Fruit fly (Drosophila melanogaster) whole organism, embryonic: ENCODE data around the gene eys.

Source experiments
- Abd-B ChIP-seq: fragments of 200-800 bp; sonication (Bioruptor generic); optimal IDR thresholded peaks from 2 replicates; lab custom pipeline; 2018; ENCODE audit warnings: missing biosample characterization, mild to moderate bottlenecking, missing genetic modification characterization, moderate library complexity
- Adf1 ChIP-seq: fragments of 200-800 bp; sonication (Bioruptor generic); IDR thresholded peaks from 2 replicates; pipeline ENCODE4 v1.3.6; 2022; ENCODE audit warnings: missing biosample characterization, missing genetic modification characterization
- CG10147 ChIP-seq: fragments of 200-800 bp; sonication (Bioruptor generic); optimal IDR thresholded peaks from 2 replicates; lab custom pipeline; 2019; ENCODE audit warnings: missing biosample characterization, mild to moderate bottlenecking, missing genetic modification characterization, moderate library complexity
- CG11093 ChIP-seq: fragments of 200-800 bp; sonication (Bioruptor generic); IDR thresholded peaks from 3 replicates; pipeline ENCODE4 v1.3.6; 2022; ENCODE audit warnings: missing biosample characterization, missing genetic modification characterization
- CG11398 ChIP-seq: fragments of 200-800 bp; sonication (Bioruptor generic); optimal IDR thresholded peaks from 2 replicates; lab custom pipeline; 2016; ENCODE audit warnings: missing biosample characterization, missing genetic modification characterization
- CG12104 ChIP-seq: fragments of 200-800 bp; sonication (Bioruptor generic); optimal IDR thresholded peaks from 3 replicates; lab custom pipeline; 2016; ENCODE audit warnings: missing biosample characterization, missing genetic modification characterization
- CG13894 ChIP-seq: fragments of 200-800 bp; sonication (Bioruptor generic); optimal IDR thresholded peaks from 3 replicates; lab custom pipeline; 2018; ENCODE audit warnings: missing biosample characterization, mild to moderate bottlenecking, missing genetic modification characterization, moderate library complexity
- CG14014 ChIP-seq: fragments of 200-800 bp; sonication (Bioruptor generic); IDR thresholded peaks from 2 replicates; pipeline ENCODE4 v1.3.6; 2022; ENCODE audit warnings: missing biosample characterization, missing genetic modification characterization
- CG15073 ChIP-seq: fragments of 200-800 bp; sonication (Bioruptor generic); optimal IDR thresholded peaks from 2 replicates; lab custom pipeline; 2016; ENCODE audit warnings: missing biosample characterization, missing genetic modification characterization
- CG15696 ChIP-seq: fragments of 200-800 bp; sonication (Bioruptor generic); optimal IDR thresholded peaks from 2 replicates; lab custom pipeline; 2019; ENCODE audit warnings: missing biosample characterization, mild to moderate bottlenecking, missing genetic modification characterization, moderate library complexity
- CG17328 ChIP-seq: fragments of 200-800 bp; sonication (Bioruptor generic); IDR thresholded peaks from 2 replicates; pipeline ENCODE4 v1.3.6; 2022; ENCODE audit warnings: missing biosample characterization, missing genetic modification characterization
- CG17568 ChIP-seq: fragments of 200-800 bp; sonication (Bioruptor generic); optimal IDR thresholded peaks from 2 replicates; lab custom pipeline; 2018; ENCODE audit warnings: missing biosample characterization, mild to moderate bottlenecking, missing genetic modification characterization, moderate library complexity
- CG17912 ChIP-seq: fragments of 200-800 bp; sonication (Bioruptor generic); optimal IDR thresholded peaks from 2 replicates; lab custom pipeline; 2018; ENCODE audit warnings: missing biosample characterization, mild to moderate bottlenecking, missing genetic modification characterization
- CG2120 ChIP-seq: fragments of 200-800 bp; sonication (Bioruptor generic); optimal IDR thresholded peaks from 3 replicates; lab custom pipeline; 2016; ENCODE audit warnings: missing biosample characterization, missing genetic modification characterization
- CG2129 ChIP-seq: fragments of 200-800 bp; sonication (Bioruptor generic); IDR thresholded peaks from 2 replicates; pipeline ENCODE4 v1.3.6; 2022; ENCODE audit warnings: missing biosample characterization, missing genetic modification characterization; ENCODE audit not compliant: partially characterized antibody
- CG30431 ChIP-seq: fragments of 200-800 bp; sonication (Bioruptor generic); optimal IDR thresholded peaks from 2 replicates; lab custom pipeline; 2017; ENCODE audit warnings: missing biosample characterization, missing genetic modification characterization
- CG34376 ChIP-seq: fragments of 200-800 bp; sonication (Bioruptor generic); optimal IDR thresholded peaks from 2 replicates; lab custom pipeline; 2018; ENCODE audit warnings: missing biosample characterization, mild to moderate bottlenecking, missing genetic modification characterization
- CG3847 ChIP-seq: fragments of 200-800 bp; sonication (Bioruptor generic); IDR thresholded peaks from 2 replicates; pipeline ENCODE4 v1.3.6; 2022; ENCODE audit warnings: missing biosample characterization, missing genetic modification characterization
- CG4707 ChIP-seq: fragments of 200-800 bp; sonication (Bioruptor generic); optimal IDR thresholded peaks from 2 replicates; lab custom pipeline; 2018; ENCODE audit warnings: missing biosample characterization, mild to moderate bottlenecking, missing genetic modification characterization, moderate library complexity
- CG5180 ChIP-seq: fragments of 200-800 bp; sonication (Bioruptor generic); optimal IDR thresholded peaks from 3 replicates; lab custom pipeline; 2017; ENCODE audit warnings: missing biosample characterization, missing genetic modification characterization, mild to moderate bottlenecking, moderate library complexity, missing genetic modification reagents
- CG6272 ChIP-seq: fragments of 200-800 bp; sonication (Bioruptor generic); IDR thresholded peaks from 2 replicates; pipeline ENCODE4 v1.3.6; 2022; ENCODE audit warnings: missing biosample characterization, missing genetic modification characterization
- CG6765 ChIP-seq: fragments of 200-800 bp; sonication (Bioruptor generic); optimal IDR thresholded peaks from 3 replicates; lab custom pipeline; 2017; ENCODE audit warnings: missing biosample characterization, mild to moderate bottlenecking, missing genetic modification characterization
- CG8089 ChIP-seq: fragments of 200-800 bp; sonication (Bioruptor generic); optimal IDR thresholded peaks from 3 replicates; lab custom pipeline; 2016; ENCODE audit warnings: missing biosample characterization, missing genetic modification characterization
- CG9727 ChIP-seq: fragments of 200-800 bp; sonication (Bioruptor generic); optimal IDR thresholded peaks from 3 replicates; lab custom pipeline; 2017; ENCODE audit warnings: missing biosample characterization, mild to moderate bottlenecking, missing genetic modification characterization
- CkIIα-i1 ChIP-seq: fragments of 200-800 bp; sonication (Bioruptor generic); IDR thresholded peaks from 2 replicates; pipeline ENCODE4 v1.3.6; 2022; ENCODE audit warnings: missing biosample characterization, missing genetic modification characterization
- D ChIP-seq, 2 experiments: fragments of 200-800 bp in 1 of 2; fragments of >200 bp in 1 of 2; sonication (Bioruptor generic) in 1 of 2; optimal IDR thresholded peaks; 2 replicates in 1 of 2; 3 replicates in 1 of 2; lab custom pipeline; 2017; ENCODE audit warnings: mild to moderate bottlenecking in 1 of 2, missing biosample characterization in 1 of 2, missing genetic modification characterization in 1 of 2, missing genetic modification reagents in 1 of 2
- D19B ChIP-seq: fragments of 200-800 bp; sonication (Bioruptor generic); optimal IDR thresholded peaks from 2 replicates; lab custom pipeline; 2017; ENCODE audit warnings: missing biosample characterization, mild to moderate bottlenecking, missing genetic modification characterization
- Dref ChIP-seq: fragments of 200-800 bp; sonication (Bioruptor generic); IDR thresholded peaks from 2 replicates; pipeline ENCODE4 v1.3.6; 2022; ENCODE audit warnings: missing biosample characterization, missing genetic modification characterization
- NC2α ChIP-seq: fragments of 200-800 bp; sonication (Bioruptor generic); optimal IDR thresholded peaks from 2 replicates; lab custom pipeline; 2016; ENCODE audit warnings: missing biosample characterization, missing genetic modification characterization
- Opbp ChIP-seq: fragments of 200-800 bp; sonication (Bioruptor generic); IDR thresholded peaks from 3 replicates; pipeline ENCODE4 v1.3.6; 2022; ENCODE audit warnings: missing biosample characterization, missing genetic modification characterization; ENCODE audit not compliant: partially characterized antibody
- Tbp ChIP-seq: fragments of >200 bp; optimal IDR thresholded peaks from 2 replicates; lab custom pipeline; 2018; ENCODE audit warnings: missing biosample characterization, missing genetic modification characterization
- Usf ChIP-seq: fragments of 200-800 bp; sonication (Bioruptor generic); optimal IDR thresholded peaks from 2 replicates; lab custom pipeline; 2017; ENCODE audit warnings: missing genotype, missing biosample characterization, missing genetic modification characterization
- amos ChIP-seq: fragments of 200-800 bp; sonication (Bioruptor generic); IDR thresholded peaks from 2 replicates; pipeline ENCODE4 v1.3.6; 2022; ENCODE audit warnings: missing biosample characterization, missing genetic modification characterization; ENCODE audit not compliant: partially characterized antibody
- ash1 ChIP-seq: fragments of 200-800 bp; sonication (Bioruptor generic); optimal IDR thresholded peaks from 2 replicates; lab custom pipeline; 2018; ENCODE audit warnings: missing biosample characterization, mild to moderate bottlenecking, missing genetic modification characterization
- bab2 ChIP-seq: fragments of 200-800 bp; sonication (Bioruptor generic); optimal IDR thresholded peaks from 2 replicates; lab custom pipeline; 2016; ENCODE audit warnings: missing biosample characterization, missing genetic modification characterization
- cwo ChIP-seq: fragments of 200-800 bp; sonication (Bioruptor generic); optimal IDR thresholded peaks from 3 replicates; lab custom pipeline; 2017; ENCODE audit warnings: missing biosample characterization, missing genetic modification characterization, mild to moderate bottlenecking, moderate library complexity, missing genetic modification reagents
- dysf ChIP-seq: fragments of 200-800 bp; sonication (Bioruptor generic); IDR thresholded peaks from 3 replicates; pipeline ENCODE4 v1.3.6; 2022; ENCODE audit warnings: missing biosample characterization, missing genetic modification characterization
- emc ChIP-seq: fragments of 200-800 bp; sonication (Bioruptor generic); optimal IDR thresholded peaks from 2 replicates; lab custom pipeline; 2016; ENCODE audit warnings: missing biosample characterization, missing genetic modification characterization
- fd3F ChIP-seq: fragments of 200-800 bp; sonication (Bioruptor generic); optimal IDR thresholded peaks from 2 replicates; lab custom pipeline; 2018; ENCODE audit warnings: missing biosample characterization, mild to moderate bottlenecking, missing genetic modification characterization, moderate library complexity
- fd64A ChIP-seq: fragments of 200-800 bp; sonication (Bioruptor generic); optimal IDR thresholded peaks from 3 replicates; lab custom pipeline; 2018; ENCODE audit warnings: missing biosample characterization, mild to moderate bottlenecking, missing genetic modification characterization
- gt ChIP-seq: fragments of 200-800 bp; sonication (Bioruptor generic); IDR thresholded peaks from 2 replicates; pipeline ENCODE4 v1.3.6; 2022; ENCODE audit warnings: missing biosample characterization, missing genetic modification characterization
- ind ChIP-seq: fragments of 200-800 bp; sonication (Bioruptor generic); optimal IDR thresholded peaks from 3 replicates; lab custom pipeline; 2016; ENCODE audit warnings: missing biosample characterization, missing genetic modification characterization
- lmd ChIP-seq: fragments of 200-800 bp; sonication (Bioruptor generic); IDR thresholded peaks from 2 replicates; pipeline ENCODE4 v1.3.6; 2022; ENCODE audit warnings: missing biosample characterization, missing genetic modification characterization
- pros ChIP-seq: fragments of 200-800 bp; sonication (Bioruptor generic); optimal IDR thresholded peaks from 3 replicates; lab custom pipeline; 2019; ENCODE audit warnings: missing biosample characterization, mild to moderate bottlenecking, missing genetic modification characterization, moderate library complexity
- scrt ChIP-seq: fragments of 200-800 bp; sonication (Bioruptor generic); optimal IDR thresholded peaks from 2 replicates; lab custom pipeline; 2018; ENCODE audit warnings: missing biosample characterization, mild to moderate bottlenecking, missing genetic modification characterization, moderate library complexity
- slbo ChIP-seq: fragments of 200-800 bp; sonication (Bioruptor generic); IDR thresholded peaks from 2 replicates; pipeline ENCODE4 v1.3.6; 2022; ENCODE audit warnings: missing biosample characterization, missing genetic modification characterization
- tgo ChIP-seq: fragments of 200-800 bp; sonication (Bioruptor generic); IDR thresholded peaks from 3 replicates; pipeline ENCODE4 v1.3.6; 2022; ENCODE audit warnings: missing biosample characterization, missing genetic modification characterization
- tio ChIP-seq: fragments of 200-800 bp; sonication (Bioruptor generic); optimal IDR thresholded peaks from 2 replicates; lab custom pipeline; 2017; ENCODE audit warnings: missing biosample characterization, missing genetic modification characterization, inconsistent platforms
- ttk ChIP-seq: fragments of 200-800 bp; sonication (Bioruptor generic); IDR thresholded peaks from 2 replicates; pipeline ENCODE4 v2.1.2; 2022; ENCODE audit warnings: missing biosample characterization, missing genetic modification characterization
- tx ChIP-seq: fragments of 200-800 bp; sonication (Bioruptor generic); optimal IDR thresholded peaks from 2 replicates; lab custom pipeline; 2016; ENCODE audit warnings: missing biosample characterization, missing genetic modification characterization
- wdn ChIP-seq: fragments of 200-800 bp; sonication (Bioruptor generic); IDR thresholded peaks from 2 replicates; pipeline ENCODE4 v1.3.6; 2022; ENCODE audit warnings: missing biosample characterization, missing genetic modification characterization
- zen ChIP-seq: fragments of 200-800 bp; sonication (Bioruptor generic); optimal IDR thresholded peaks from 3 replicates; lab custom pipeline; 2018; ENCODE audit warnings: missing biosample characterization, mild to moderate bottlenecking, missing genetic modification characterization, moderate library complexity

eys gene

DNA sequence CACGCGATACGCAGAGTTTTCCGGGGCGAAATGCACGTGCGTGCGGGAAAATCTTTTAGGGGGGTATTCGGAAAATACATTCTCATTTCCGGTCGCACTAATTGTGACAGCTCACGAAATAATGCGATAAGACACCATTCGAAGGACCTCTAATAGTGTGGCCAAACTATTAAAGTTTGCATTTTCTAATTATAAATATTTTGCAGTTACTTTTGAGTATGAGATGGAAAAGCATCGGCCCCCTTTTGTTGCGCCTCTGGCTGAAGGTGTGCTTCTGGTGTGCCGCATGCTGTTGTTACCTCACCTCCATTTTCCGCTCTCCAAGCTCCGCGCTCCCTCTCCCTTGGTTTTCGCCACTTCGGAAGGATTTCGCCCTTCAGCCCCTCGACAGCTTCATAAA, 2.7 kb downstream of the eys start (continued):
- TF ChIP-seq D19B (no peak), CG9727 (GFP tag; lab: Kevin White, UChicago) (no peak), tx (GFP tag; lab: Kevin White, UChicago) (no peak), ind (GFP tag; lab: Kevin White, UChicago) (peak; percentile 3), CG12104 (GFP tag; lab: Kevin White, UChicago) (no peak), NC2α (GFP tag; lab: Kevin White, UChicago) (no peak), CG3847 (GFP tag; lab: Robert Waterston, UW) (peak; percentile 34), Usf (no peak), wdn (GFP tag; lab: Robert Waterston, UW) (no peak), CG4707 (no peak), cwo (peak; percentile 48), slbo (GFP tag; lab: Robert Waterston, UW) (peak; percentile 39; the same call in 1 of the 2 replicates), CG14014 (GFP tag; lab: Robert Waterston, UW) (no peak), CG2120 (peak; percentile 42), CG13894 (tag; lab: Kevin White, UChicago) (no peak), dysf (GFP tag; lab: Robert Waterston, UW) (peak; percentile 52; the same call in 1 of the 3 replicates), bab2 (GFP tag; lab: Kevin White, UChicago) (no peak), CG34376 (GFP tag; lab: Kevin White, UChicago) (no peak), CG11093 (GFP tag; lab: Robert Waterston, UW) (no peak), ash1 (GFP tag; lab: Kevin White, UChicago) (no peak), ttk (0 out of 2 replicates have a peak, but pooled peaks have one; percentile 31), CG6272 (no peak), pros (GFP tag; lab: Kevin White, UChicago) (no peak), CG17328 (no peak), Dref (GFP tag; lab: Robert Waterston, UW) (no peak), CG8089 (GFP tag; lab: Kevin White, UChicago) (no peak), lmd (GFP tag; lab: Robert Waterston, UW) (0 out of 2 replicates have a peak, but pooled peaks have one; percentile 13), fd3F (GFP tag; lab: Kevin White, UChicago) (no peak), CG15696 (tag; lab: Kevin White, UChicago) (no peak), Abd-B (GFP tag; lab: Kevin White, UChicago) (no peak), tgo (GFP tag; lab: Robert Waterston, UW) (no peak; the same call in 2 of the 3 replicates), D (optimal IDR thresholded peaks at IDR 0.05; lab: Kevin White, UChicago) (no peak), D (GFP tag; optimal IDR thresholded peaks at IDR 0.05; lab: Kevin White, UChicago) (no peak), fd64A (GFP tag; lab: Kevin White, UChicago) (no peak), Opbp (GFP tag; lab: Robert Waterston, UW) (no peak), gt (no peak)

DNA sequence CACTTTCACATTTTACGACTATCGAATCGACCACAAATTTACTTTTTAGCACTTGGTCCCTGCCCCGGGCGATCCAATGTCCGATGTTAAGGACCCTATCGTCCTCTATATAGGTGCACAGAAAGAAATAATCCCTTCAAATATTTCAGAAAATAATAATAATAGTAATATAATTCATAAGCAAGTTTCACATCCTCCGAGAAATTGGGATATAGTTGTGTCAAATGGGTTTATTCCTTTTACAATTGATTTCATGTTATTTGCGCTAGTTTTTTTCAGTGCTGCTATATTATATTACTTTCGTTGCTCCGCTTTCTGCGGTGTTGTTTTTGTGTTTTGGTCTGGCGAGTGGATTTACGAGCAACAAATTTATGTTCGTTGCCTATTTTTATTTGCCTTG, 37.0 kb downstream of the eys start:
- TF ChIP-seq CG2129 (GFP tag; lab: Robert Waterston, UW) (no peak), tio (GFP tag; lab: Kevin White, UChicago) (peak; percentile 10), CG10147 (peak; percentile 47), CG5180 (GFP tag; lab: Kevin White, UChicago) (no peak), emc (GFP tag; lab: Kevin White, UChicago) (no peak), scrt (GFP tag; lab: Kevin White, UChicago) (peak; percentile 42), Tbp (GFP tag; lab: Kevin White, UChicago) (no peak), zen (tag; lab: Kevin White, UChicago) (peak; percentile 32), amos (GFP tag; lab: Robert Waterston, UW) (no peak), Adf1 (no peak), wdn (GFP tag; lab: Robert Waterston, UW) (peak; percentile 43; the same call in 1 of the 2 replicates), CG30431 (GFP tag; lab: Kevin White, UChicago) (no peak), CG17568 (no peak), CkIIα-i1 (no peak), CG11398 (GFP tag; lab: Kevin White, UChicago) (no peak), CG17912 (no peak), CG15073 (GFP tag; lab: Kevin White, UChicago) (no peak), CG6765 (GFP tag; lab: Kevin White, UChicago) (no peak)
